Fruit fly (Drosophila melanogaster): Measurements from ENCODE around the gene Abcd1.

The Abcd1 gene

dm6 chr4:205671-206252 is 12.1 kb upstream of the Abcd1 start, which contains the start of gene CG31998 (continued):
- TF ChIP-seq usp (GFP tag; optimal IDR thresholded peaks at IDR 0.05) (no peak), CG9705 (GFP tag; optimal IDR thresholded peaks at IDR 0.05) (no peak)

dm6 chr4:192540-192939 is 1.1 kb downstream of the Abcd1 start:
- TF ChIP-seq tai (GFP tag; optimal IDR thresholded peaks at IDR 0.05): no peak
- no peak for TF ChIP-seq br (GFP tag; optimal IDR thresholded peaks at IDR 0.05)
- TF ChIP-seq CG9705 (GFP tag; optimal IDR thresholded peaks at IDR 0.05): no peak
- TF ChIP-seq Hr83 (GFP tag; optimal IDR thresholded peaks at IDR 0.05; ENCODE audit: poor library complexity, severe bottlenecking): no peak
- no peak for TF ChIP-seq OdsH (GFP tag; optimal IDR thresholded peaks at IDR 0.05)

- TF ChIP-seq Myc (optimal IDR thresholded peaks at IDR 0.05): no peak
- TF ChIP-seq Dif (GFP tag; optimal IDR thresholded peaks at IDR 0.05; ENCODE audit: partially characterized antibody): no peak
- TF ChIP-seq dsf (GFP tag; optimal IDR thresholded peaks at IDR 0.05; ENCODE audit: borderline replicate concordance): no peak
- no peak for TF ChIP-seq fru (GFP tag; optimal IDR thresholded peaks at IDR 0.05)
- no peak for TF ChIP-seq Dfd (GFP tag; optimal IDR thresholded peaks at IDR 0.05)
- TF ChIP-seq Hr83 (GFP tag; optimal IDR thresholded peaks at IDR 0.05; ENCODE audit: poor library complexity, severe bottlenecking): no peak
- no peak for TF ChIP-seq HLH106 (tag; optimal IDR thresholded peaks at IDR 0.05)
- no peak for TF ChIP-seq jim (GFP tag; optimal IDR thresholded peaks at IDR 0.05)
- TF ChIP-seq Mio (GFP tag; optimal IDR thresholded peaks at IDR 0.05): no peak
- no peak for TF ChIP-seq Jra (GFP tag; optimal IDR thresholded peaks at IDR 0.05)
- TF ChIP-seq Abd-B (GFP tag; optimal IDR thresholded peaks at IDR 0.05): no peak
- TF ChIP-seq Hr78 (GFP tag; optimal IDR thresholded peaks at IDR 0.05): no peak
- TF ChIP-seq CrebA (GFP tag; optimal IDR thresholded peaks at IDR 0.05; ENCODE audit: borderline replicate concordance): no peak
- TF ChIP-seq Vsx2 (GFP tag; optimal IDR thresholded peaks at IDR 0.05; ENCODE audit: partially characterized antibody): no peak
- no peak for TF ChIP-seq sv (GFP tag; optimal IDR thresholded peaks at IDR 0.05)
- TF ChIP-seq dl (GFP tag; optimal IDR thresholded peaks at IDR 0.05; ENCODE audit: insufficient read depth in 1 of 2, partially characterized antibody in 2 of 2): no peak
Measured at dm6 chr4:183681-184080, 9.9 kb downstream of the Abcd1 start.

dm6 chr4:181639-182038 is 12.0 kb downstream of the Abcd1 start:
- TF ChIP-seq CG32264 (GFP tag; optimal IDR thresholded peaks at IDR 0.05) (no peak), N (GFP tag; optimal IDR thresholded peaks at IDR 0.05) (no peak), fru (GFP tag; optimal IDR thresholded peaks at IDR 0.05) (no peak), Jra (GFP tag; optimal IDR thresholded peaks at IDR 0.05) (no peak), sage (GFP tag; optimal IDR thresholded peaks at IDR 0.05) (no peak), Dfd (GFP tag; optimal IDR thresholded peaks at IDR 0.05) (no peak), Hr83 (GFP tag; optimal IDR thresholded peaks at IDR 0.05; ENCODE audit: poor library complexity, severe bottlenecking) (no peak), Myc (optimal IDR thresholded peaks at IDR 0.05) (no peak), Vsx2 (GFP tag; optimal IDR thresholded peaks at IDR 0.05; ENCODE audit: partially characterized antibody) (no peak), CG9705 (GFP tag; optimal IDR thresholded peaks at IDR 0.05) (no peak), psq (GFP tag; optimal IDR thresholded peaks at IDR 0.05) (no peak), lola (GFP tag; optimal IDR thresholded peaks at IDR 0.05) (no peak), rgr (GFP tag; optimal IDR thresholded peaks at IDR 0.05) (no peak), Rel (GFP tag; optimal IDR thresholded peaks at IDR 0.05) (no peak), Rel (tag; optimal IDR thresholded peaks at IDR 0.05) (no peak), dl (GFP tag; optimal IDR thresholded peaks at IDR 0.05; ENCODE audit: insufficient read depth in 1 of 2, partially characterized antibody in 2 of 2) (no peak), dmrt93B (GFP tag; optimal IDR thresholded peaks at IDR 0.05) (no peak), Hnf4 (GFP tag; optimal IDR thresholded peaks at IDR 0.05) (no peak), Hr78 (GFP tag; optimal IDR thresholded peaks at IDR 0.05) (no peak)

dm6 chr4:180780-181179 is 12.8 kb downstream of the Abcd1 start:
- TF ChIP-seq Abd-B (GFP tag; optimal IDR thresholded peaks at IDR 0.05) (no peak), tai (GFP tag; optimal IDR thresholded peaks at IDR 0.05) (no peak), Dif (GFP tag; optimal IDR thresholded peaks at IDR 0.05; ENCODE audit: partially characterized antibody) (no peak), Mio (GFP tag; optimal IDR thresholded peaks at IDR 0.05) (no peak), brk (GFP tag; optimal IDR thresholded peaks at IDR 0.05) (no peak), lola (GFP tag; optimal IDR thresholded peaks at IDR 0.05) (no peak), Dfd (GFP tag; optimal IDR thresholded peaks at IDR 0.05) (no peak), sage (GFP tag; optimal IDR thresholded peaks at IDR 0.05) (no peak), foxo (GFP tag; optimal IDR thresholded peaks at IDR 0.05) (no peak), h (GFP tag; optimal IDR thresholded peaks at IDR 0.05) (no peak), sv (GFP tag; optimal IDR thresholded peaks at IDR 0.05) (no peak), Myc (optimal IDR thresholded peaks at IDR 0.05) (no peak)

Measured in whole organism, wandering third instar larva.